Fruit fly (Drosophila melanogaster) whole organism, wandering third instar larva: ENCODE results near the gene SoxN.

Source experiments
- Abd-B ChIP-seq: fragments of >200 bp; optimal IDR thresholded peaks from 2 replicates; lab custom pipeline; 2017; ENCODE audit warnings: missing biosample characterization, missing genetic modification characterization
- CG32264 ChIP-seq: fragments of 200-800 bp; sonication (Bioruptor generic); optimal IDR thresholded peaks from 2 replicates; lab custom pipeline; 2016; ENCODE audit warnings: missing biosample characterization, missing genetic modification characterization
- CG9705 ChIP-seq: fragments of 200-800 bp; sonication (Bioruptor generic); optimal IDR thresholded peaks from 2 replicates; lab custom pipeline; 2018; ENCODE audit warnings: missing biosample characterization, mild to moderate bottlenecking, missing genetic modification characterization
- CrebA ChIP-seq: fragments of 200-800 bp; sonication (Bioruptor generic); optimal IDR thresholded peaks from 2 replicates; lab custom pipeline; 2016; ENCODE audit warnings: missing biosample characterization, mild to moderate bottlenecking, missing genetic modification characterization, borderline replicate concordance
- Dfd ChIP-seq: fragments of >200 bp; optimal IDR thresholded peaks from 2 replicates; lab custom pipeline; 2017; ENCODE audit warnings: missing biosample characterization, missing genetic modification characterization
- Dif ChIP-seq: fragments of 200-275, 200-300 bp; sonication (Bioruptor generic); optimal IDR thresholded peaks from 2 replicates; lab custom pipeline; 2018; ENCODE audit warnings: missing biosample characterization, missing genetic modification characterization; ENCODE audit not compliant: partially characterized antibody
- GATAd ChIP-seq: sonication (Bioruptor generic); optimal IDR thresholded peaks from 2 replicates; lab custom pipeline; 2016; ENCODE audit warnings: missing biosample characterization, missing genetic modification characterization
- HLH106 ChIP-seq: fragments of 200-800 bp; optimal IDR thresholded peaks from 3 replicates; lab custom pipeline; 2019; ENCODE audit warnings: missing biosample characterization, mild to moderate bottlenecking, missing genetic modification characterization, moderate library complexity
- Hnf4 ChIP-seq: fragments of 200-800 bp; sonication (Bioruptor generic); optimal IDR thresholded peaks from 2 replicates; lab custom pipeline; 2016; ENCODE audit warnings: missing biosample characterization, mild to moderate bottlenecking, missing genetic modification characterization
- Hr78 ChIP-seq: fragments of >200 bp; optimal IDR thresholded peaks from 2 replicates; lab custom pipeline; 2017; ENCODE audit warnings: missing biosample characterization, missing genetic modification characterization
- Jra ChIP-seq: sonication (Bioruptor generic); optimal IDR thresholded peaks from 2 replicates; lab custom pipeline; 2016; ENCODE audit warnings: missing biosample characterization, missing genetic modification characterization
- Mio ChIP-seq: sonication (Bioruptor generic); optimal IDR thresholded peaks from 2 replicates; lab custom pipeline; 2016; ENCODE audit warnings: missing biosample characterization, missing genetic modification characterization
- Myc ChIP-seq: fragments of >200 bp; optimal IDR thresholded peaks from 2 replicates; lab custom pipeline; 2017
- N ChIP-seq: fragments of >200 bp; optimal IDR thresholded peaks from 2 replicates; lab custom pipeline; 2018; ENCODE audit warnings: missing biosample characterization, missing external identifiers, missing genetic modification characterization
- OdsH ChIP-seq: fragments of 200-800 bp; sonication (Bioruptor generic); optimal IDR thresholded peaks from 2 replicates; lab custom pipeline; 2016; ENCODE audit warnings: missing biosample characterization, mild to moderate bottlenecking, missing genetic modification characterization
- Rel ChIP-seq, 2 experiments: fragments of 200-800 bp; sonication (Bioruptor generic) in 1 of 2; optimal IDR thresholded peaks; 2 replicates in 1 of 2; 3 replicates in 1 of 2; lab custom pipeline; 2016 to 2019; ENCODE audit warnings: mild to moderate bottlenecking in 2 of 2, missing biosample characterization in 2 of 2, missing genetic modification characterization in 2 of 2, moderate library complexity in 1 of 2
- Sp1 ChIP-seq: fragments of 200-800 bp; sonication (Bioruptor generic); optimal IDR thresholded peaks from 3 replicates; lab custom pipeline; 2019; ENCODE audit warnings: missing biosample characterization, mild to moderate bottlenecking, missing genetic modification characterization, moderate library complexity
- Vsx2 ChIP-seq: fragments of 200-300, 225-300 bp; sonication (Bioruptor generic); optimal IDR thresholded peaks from 2 replicates; lab custom pipeline; 2018; ENCODE audit warnings: missing biosample characterization, missing genetic modification characterization; ENCODE audit not compliant: partially characterized antibody
- br ChIP-seq: fragments of 200-800 bp; sonication (Bioruptor generic); optimal IDR thresholded peaks from 2 replicates; lab custom pipeline; 2016; ENCODE audit warnings: missing biosample characterization, missing genetic modification characterization
- brk ChIP-seq: fragments of 200-800 bp; sonication (Bioruptor generic); optimal IDR thresholded peaks from 2 replicates; lab custom pipeline; 2016; ENCODE audit warnings: missing biosample characterization, mild to moderate bottlenecking, missing genetic modification characterization
- dmrt93B ChIP-seq: fragments of 200-800 bp; sonication (Bioruptor generic); optimal IDR thresholded peaks from 2 replicates; lab custom pipeline; 2018; ENCODE audit warnings: missing biosample characterization, mild to moderate bottlenecking, missing genetic modification characterization
- dsf ChIP-seq: sonication (Bioruptor generic); optimal IDR thresholded peaks from 2 replicates; lab custom pipeline; 2016; ENCODE audit warnings: missing biosample characterization, missing genetic modification characterization, borderline replicate concordance
- ey ChIP-seq: fragments of 200-800 bp; sonication (Bioruptor generic); optimal IDR thresholded peaks from 2 replicates; lab custom pipeline; 2016; ENCODE audit warnings: missing biosample characterization, missing genetic modification characterization
- foxo ChIP-seq, 2 experiments: fragments of 200-800 bp; sonication (Bioruptor generic); optimal IDR thresholded peaks; 2 replicates in 1 of 2; 3 replicates in 1 of 2; lab custom pipeline; 2016 to 2017; ENCODE audit warnings: missing biosample characterization in 2 of 2, missing genetic modification characterization in 2 of 2
- fru ChIP-seq: fragments of 200-800 bp; sonication (Bioruptor generic); optimal IDR thresholded peaks from 3 replicates; lab custom pipeline; 2016; ENCODE audit warnings: missing biosample characterization, mild to moderate bottlenecking, missing genetic modification characterization
- h ChIP-seq: fragments of 200-800 bp; sonication (Bioruptor generic); optimal IDR thresholded peaks from 3 replicates; lab custom pipeline; 2016; ENCODE audit warnings: missing biosample characterization, mild to moderate bottlenecking, missing genetic modification characterization
- jim ChIP-seq: fragments of 175-275, 200-325 bp; sonication (Bioruptor generic); optimal IDR thresholded peaks from 2 replicates; lab custom pipeline; 2016; ENCODE audit warnings: missing biosample characterization, mild to moderate bottlenecking, missing genetic modification characterization
- lola ChIP-seq: fragments of >200 bp; optimal IDR thresholded peaks from 2 replicates; lab custom pipeline; 2017; ENCODE audit warnings: missing biosample characterization, missing genetic modification characterization
- pan ChIP-seq: fragments of >200 bp; optimal IDR thresholded peaks from 2 replicates; lab custom pipeline; 2017
- psq ChIP-seq: fragments of 200-800 bp; sonication (Bioruptor generic); optimal IDR thresholded peaks from 3 replicates; lab custom pipeline; 2017; ENCODE audit warnings: missing biosample characterization, mild to moderate bottlenecking, missing genetic modification characterization, moderate library complexity
- rgr ChIP-seq: fragments of 200-800 bp; sonication (Bioruptor generic); optimal IDR thresholded peaks from 3 replicates; lab custom pipeline; 2016; ENCODE audit warnings: missing biosample characterization, mild to moderate bottlenecking, missing genetic modification characterization
- sv ChIP-seq: fragments of 200-800 bp; sonication (Bioruptor generic); optimal IDR thresholded peaks from 3 replicates; lab custom pipeline; 2016; ENCODE audit warnings: missing biosample characterization, missing genetic modification characterization
- tai ChIP-seq: sonication (Bioruptor generic); optimal IDR thresholded peaks from 2 replicates; lab custom pipeline; 2016; ENCODE audit warnings: missing biosample characterization, missing genetic modification characterization
- usp ChIP-seq: fragments of >200 bp; optimal IDR thresholded peaks from 2 replicates; lab custom pipeline; 2017; ENCODE audit warnings: missing biosample characterization, missing genetic modification characterization
- woc ChIP-seq: sonication (Bioruptor generic); optimal IDR thresholded peaks from 2 replicates; lab custom pipeline; 2016; ENCODE audit warnings: missing biosample characterization, mild to moderate bottlenecking, missing genetic modification characterization

Gene SoxN

dm6 chr2L:8849170-8849569 lies 23.7 kb downstream of the SoxN start:
- TF ChIP-seq Abd-B (GFP tag; lab: Kevin White, UChicago): no peak
- TF ChIP-seq tai (GFP tag; lab: Kevin White, UChicago): no peak
- no peak for TF ChIP-seq sv (GFP tag; lab: Kevin White, UChicago)
- TF ChIP-seq, all 38 proteins: peak for 0

DNA sequence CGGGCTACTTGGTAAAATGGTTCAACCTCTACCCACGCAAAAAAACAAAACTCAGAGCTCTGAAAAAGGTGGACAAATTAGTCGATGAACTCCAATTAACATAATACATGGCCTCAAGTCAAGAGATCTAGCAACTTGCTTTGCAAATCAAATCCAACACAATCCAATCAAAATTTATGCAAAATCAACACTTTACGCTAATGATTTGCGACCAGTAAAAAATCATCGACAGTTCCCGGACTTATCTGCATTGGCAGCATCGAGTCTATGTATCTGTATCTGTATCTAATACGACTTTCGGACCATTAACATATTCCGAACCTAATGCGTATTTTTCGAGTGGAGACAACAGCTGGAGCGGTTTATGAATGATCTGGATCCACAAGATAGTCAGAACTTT lies 25.6 kb downstream of the SoxN start:
- no peak for TF ChIP-seq brk

DNA sequence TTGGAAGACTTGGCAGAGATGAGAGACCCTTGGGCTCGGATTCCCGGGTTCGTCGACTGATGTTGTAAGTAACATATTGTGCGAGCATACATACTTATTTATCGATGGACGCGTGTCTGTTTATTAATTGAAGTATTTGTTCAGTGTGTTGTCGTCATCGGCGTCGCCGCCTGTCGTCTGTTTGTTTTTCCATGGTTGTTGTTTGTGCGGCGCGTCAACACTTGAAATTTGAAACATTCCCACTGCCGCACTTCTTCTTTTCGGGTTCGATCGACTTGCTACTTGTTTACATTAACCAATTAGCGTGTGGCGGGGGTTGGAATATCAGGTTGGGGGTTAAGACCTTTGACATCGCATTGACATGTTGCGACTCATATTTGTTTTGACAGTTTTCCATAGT lies 26.8 kb downstream of the SoxN start:
- TF ChIP-seq foxo (GFP tag; optimal IDR thresholded peaks at IDR 0.05; lab: Kevin White, UChicago): peak in 1 of 2 experiments; percentile 9
- TF ChIP-seq woc: no peak
- no peak for TF ChIP-seq Sp1 (GFP tag; lab: Kevin White, UChicago)
- no peak for TF ChIP-seq GATAd (GFP tag; lab: Kevin White, UChicago)
- no peak for TF ChIP-seq Dfd (GFP tag; lab: Kevin White, UChicago)
- no peak for TF ChIP-seq fru
- TF ChIP-seq rgr (GFP tag; lab: Kevin White, UChicago): peak; percentile 32
- TF ChIP-seq CG32264: no peak
- no peak for TF ChIP-seq psq (GFP tag; lab: Kevin White, UChicago)
- TF ChIP-seq h: peak; percentile 35
- no peak for TF ChIP-seq Vsx2
- no peak for TF ChIP-seq lola
- TF ChIP-seq Abd-B (GFP tag; lab: Kevin White, UChicago): no peak
- TF ChIP-seq dmrt93B (GFP tag; lab: Kevin White, UChicago): no peak
- TF ChIP-seq usp (GFP tag; lab: Kevin White, UChicago): no peak

DNA sequence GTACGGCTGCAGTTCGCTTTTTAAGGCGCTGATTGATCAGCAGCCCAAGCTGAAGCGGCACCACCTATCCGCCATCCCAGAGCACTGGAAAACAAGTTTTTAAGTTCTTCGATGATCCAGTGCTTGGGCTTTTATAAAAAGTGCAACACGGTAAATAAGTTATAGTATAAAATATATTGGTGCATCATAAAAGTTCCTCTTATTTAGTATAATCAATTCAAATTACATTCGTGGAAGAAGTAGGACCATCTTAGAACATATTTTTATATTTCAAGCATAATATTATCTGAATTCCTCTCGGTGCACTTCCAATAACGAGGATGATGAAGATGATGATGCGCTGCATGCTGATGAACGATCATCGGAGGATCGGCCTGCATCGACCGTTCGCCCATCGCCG lies 30.0 kb downstream of the SoxN start:
- no peak for TF ChIP-seq N
- TF ChIP-seq Vsx2: no peak
- no peak for TF ChIP-seq OdsH (GFP tag; lab: Kevin White, UChicago)
- TF ChIP-seq foxo (GFP tag; optimal IDR thresholded peaks at IDR 0.05; lab: Kevin White, UChicago): peak in 1 of 2 experiments; percentile 65
- peak; percentile 56 for TF ChIP-seq woc
- TF ChIP-seq h: peak; percentile 73
- no peak for TF ChIP-seq jim (GFP tag; lab: Kevin White, UChicago)
- peak; percentile 14 for TF ChIP-seq Sp1 (GFP tag; lab: Kevin White, UChicago)
- TF ChIP-seq Jra (GFP tag; lab: Kevin White, UChicago): no peak
- peak; percentile 69 for TF ChIP-seq HLH106
- TF ChIP-seq sv (GFP tag; lab: Kevin White, UChicago): no peak
- no peak for TF ChIP-seq br (GFP tag; lab: Kevin White, UChicago)
- peak; percentile 9 for TF ChIP-seq rgr (GFP tag; lab: Kevin White, UChicago)
- no peak for TF ChIP-seq Myc (lab: Kevin White, UChicago)
- TF ChIP-seq Dfd (GFP tag; lab: Kevin White, UChicago): no peak
- TF ChIP-seq Hnf4 (GFP tag; lab: Kevin White, UChicago): no peak
- TF ChIP-seq brk: peak; percentile 5
- TF ChIP-seq CG32264: no peak
- peak; percentile 65 for TF ChIP-seq ey (GFP tag; lab: Kevin White, UChicago)
- TF ChIP-seq Rel (GFP tag; optimal IDR thresholded peaks at IDR 0.05; lab: Kevin White, UChicago): no peak
- TF ChIP-seq Rel (tag; optimal IDR thresholded peaks at IDR 0.05; lab: Kevin White, UChicago): no peak
- TF ChIP-seq CG9705 (GFP tag; lab: Kevin White, UChicago): no peak
- no peak for TF ChIP-seq CrebA (GFP tag; lab: Kevin White, UChicago)
- peak; percentile 31 for TF ChIP-seq psq (GFP tag; lab: Kevin White, UChicago)
- peak; percentile 30 for TF ChIP-seq dmrt93B (GFP tag; lab: Kevin White, UChicago)
- no peak for TF ChIP-seq lola
- TF ChIP-seq fru: peak; percentile 67
- TF ChIP-seq Abd-B (GFP tag; lab: Kevin White, UChicago): no peak
- TF ChIP-seq Mio (GFP tag; lab: Kevin White, UChicago): no peak
- no peak for TF ChIP-seq dsf
- TF ChIP-seq Dif: no peak
- TF ChIP-seq Hr78 (GFP tag; lab: Kevin White, UChicago): no peak
- TF ChIP-seq tai (GFP tag; lab: Kevin White, UChicago): no peak
- no peak for TF ChIP-seq pan (lab: Kevin White, UChicago)
